Worm (Caenorhabditis elegans) whole organism, young adult: ENCODE measurements around the gene T05H4.15.

Experiments
- C17E4.6 ChIP-seq: fragments of 200-800 bp; sonication (Bioruptor generic); IDR thresholded peaks from 2 replicates; pipeline ENCODE4 v1.3.6; 2022; ENCODE audit warnings: missing genetic modification reagents, missing genetic modification characterization, missing compliant biosample characterization
- D2030.7 ChIP-seq: fragments of 200-800 bp; sonication (Bioruptor generic); IDR thresholded peaks from 2 replicates; pipeline ENCODE4 v1.3.6; 2022; ENCODE audit warnings: missing genetic modification reagents, missing genetic modification characterization, missing compliant biosample characterization
- F23B12.7 ChIP-seq: sonication (generic microtip); optimal IDR thresholded peaks from 2 replicates; lab custom pipeline; 2017; ENCODE audit warnings: missing genetic modification characterization, mild to moderate bottlenecking, missing compliant biosample characterization, antibody characterized with exemption, moderate library complexity; ENCODE audit not compliant: insufficient read depth
- F37B4.10 ChIP-seq: fragments of 200-800 bp; sonication (Bioruptor generic); IDR thresholded peaks from 2 replicates; pipeline ENCODE4 v1.3.6; 2022; ENCODE audit warnings: missing genetic modification characterization, missing compliant biosample characterization
- F57C9.4 ChIP-seq: sonication (generic microtip); optimal IDR thresholded peaks from 2 replicates; lab custom pipeline; 2017; ENCODE audit warnings: mild to moderate bottlenecking, missing genetic modification characterization, missing compliant biosample characterization
- Y53G8AR.9 ChIP-seq: fragments of 200-800 bp; sonication (Bioruptor generic); conservative IDR thresholded peaks from 2 replicates; pipeline ENCODE4 v1.3.6; 2022; ENCODE audit warnings: missing genetic modification reagents, missing genetic modification characterization, missing compliant biosample characterization
- Y67H2A.10 ChIP-seq: fragments of 200-800 bp; sonication (Bioruptor generic); conservative IDR thresholded peaks from 2 replicates; pipeline ENCODE4 v1.3.6; 2022; ENCODE audit warnings: missing genetic modification reagents, missing genetic modification characterization, missing compliant biosample characterization
- athp-1 ChIP-seq: sonication (generic microtip); optimal IDR thresholded peaks from 2 replicates; lab custom pipeline; 2017; ENCODE audit warnings: mild to moderate bottlenecking, missing genetic modification characterization, missing compliant biosample characterization
- attf-3 ChIP-seq: fragments of 200-800 bp; sonication (Bioruptor generic); conservative IDR thresholded peaks from 2 replicates; pipeline ENCODE4 v1.3.6; 2022; ENCODE audit warnings: missing genetic modification reagents, missing genetic modification characterization, missing compliant biosample characterization
- attf-5 ChIP-seq: fragments of 200-800 bp; sonication (Bioruptor generic); optimal IDR thresholded peaks from 2 replicates; lab custom pipeline; 2018; ENCODE audit warnings: mild to moderate bottlenecking, missing genetic modification characterization, missing compliant biosample characterization
- attf-6 ChIP-seq: fragments of 200-800 bp; sonication (Bioruptor generic); IDR thresholded peaks from 2 replicates; pipeline ENCODE4 v1.3.6; 2022; ENCODE audit warnings: missing genetic modification reagents, missing genetic modification characterization, missing compliant biosample characterization
- bed-1 ChIP-seq: fragments of 200-800 bp; sonication (Bioruptor generic); IDR thresholded peaks from 2 replicates; pipeline ENCODE4 v1.3.6; 2022; ENCODE audit warnings: missing genetic modification reagents, missing genetic modification characterization, missing compliant biosample characterization
- ccch-3 ChIP-seq: fragments of 200-800 bp; sonication (Bioruptor generic); optimal IDR thresholded peaks from 2 replicates; lab custom pipeline; 2018; ENCODE audit warnings: mild to moderate bottlenecking, missing genetic modification characterization, missing compliant biosample characterization
- cebp-2 ChIP-seq: fragments of 200-800 bp; sonication (Bioruptor generic); IDR thresholded peaks from 2 replicates; pipeline ENCODE4 v1.3.6; 2022; ENCODE audit warnings: missing genetic modification characterization, missing compliant biosample characterization
- ceh-100 ChIP-seq: fragments of 200-800 bp; sonication (Bioruptor generic); IDR thresholded peaks from 2 replicates; pipeline ENCODE4 v1.3.6; 2022; ENCODE audit warnings: missing genetic modification reagents, missing genetic modification characterization, missing compliant biosample characterization
- ceh-58 ChIP-seq: fragments of 200-800 bp; sonication (Bioruptor generic); IDR thresholded peaks from 2 replicates; pipeline ENCODE4 v1.3.6; 2022; ENCODE audit warnings: missing genetic modification characterization, missing compliant biosample characterization
- chd-7 ChIP-seq: sonication (generic microtip); optimal IDR thresholded peaks from 2 replicates; lab custom pipeline; 2016; ENCODE audit warnings: mild to moderate bottlenecking, missing genetic modification characterization, moderate library complexity, missing compliant biosample characterization
- die-1 ChIP-seq: sonication (generic microtip); optimal IDR thresholded peaks from 2 replicates; lab custom pipeline; 2016; ENCODE audit warnings: missing genotype, mild to moderate bottlenecking, missing genetic modification characterization, missing compliant biosample characterization
- dpff-1 ChIP-seq: sonication (generic microtip); optimal IDR thresholded peaks from 2 replicates; lab custom pipeline; 2017; ENCODE audit warnings: mild to moderate bottlenecking, missing genetic modification characterization, missing compliant biosample characterization
- egl-44 ChIP-seq: fragments of 200-800 bp; sonication (Bioruptor generic); IDR thresholded peaks from 2 replicates; pipeline ENCODE4 v1.3.6; 2022; ENCODE audit warnings: missing genetic modification reagents, missing genetic modification characterization, missing compliant biosample characterization
- ekl-4 ChIP-seq: fragments of 200-800 bp; sonication (Bioruptor generic); IDR thresholded peaks from 2 replicates; pipeline ENCODE4 v1.3.6; 2022; ENCODE audit warnings: missing genetic modification reagents, missing genetic modification characterization, missing compliant biosample characterization
- ets-4 ChIP-seq: fragments of 200-800 bp; sonication (Bioruptor generic); optimal IDR thresholded peaks from 2 replicates; lab custom pipeline; 2018; ENCODE audit warnings: mild to moderate bottlenecking, missing genetic modification characterization, missing compliant biosample characterization
- hsf-1 ChIP-seq: fragments of 200-800 bp; sonication (Bioruptor generic); IDR thresholded peaks from 2 replicates; pipeline ENCODE4 v1.3.6; 2022; ENCODE audit warnings: missing genetic modification reagents, missing genetic modification characterization, missing compliant biosample characterization
- lag-1 ChIP-seq: fragments of 200-800 bp; sonication (Bioruptor generic); IDR thresholded peaks from 2 replicates; pipeline ENCODE4 v1.3.6; 2022; ENCODE audit warnings: missing genetic modification reagents, missing genetic modification characterization, missing compliant biosample characterization
- let-526 ChIP-seq: fragments of 200-800 bp; sonication (Bioruptor generic); IDR thresholded peaks from 2 replicates; pipeline ENCODE4 v1.3.6; 2022; ENCODE audit warnings: missing genetic modification reagents, missing genetic modification characterization, missing compliant biosample characterization
- lin-54 ChIP-seq: fragments of 200-800 bp; sonication (Bioruptor generic); optimal IDR thresholded peaks from 2 replicates; lab custom pipeline; 2018; ENCODE audit warnings: mild to moderate bottlenecking, missing genetic modification characterization, missing compliant biosample characterization
- lsl-1 ChIP-seq: fragments of 200-800 bp; sonication (Bioruptor generic); optimal IDR thresholded peaks from 2 replicates; lab custom pipeline; 2018; ENCODE audit warnings: mild to moderate bottlenecking, missing genetic modification characterization, moderate library complexity, missing compliant biosample characterization
- lsy-27 ChIP-seq: sonication (generic microtip); optimal IDR thresholded peaks from 2 replicates; lab custom pipeline; 2017; ENCODE audit warnings: missing genetic modification characterization, mild to moderate bottlenecking, missing compliant biosample characterization, antibody characterized with exemption, missing genotype, borderline replicate concordance; ENCODE audit not compliant: insufficient read depth
- madf-3 ChIP-seq: fragments of 200-800 bp; sonication (Bioruptor generic); IDR thresholded peaks from 2 replicates; pipeline ENCODE4 v1.3.6; 2022; ENCODE audit warnings: missing genetic modification reagents, missing genetic modification characterization, missing compliant biosample characterization
- madf-6 ChIP-seq: fragments of 200-800 bp; sonication (Bioruptor generic); IDR thresholded peaks from 2 replicates; pipeline ENCODE4 v1.3.6; 2022; ENCODE audit warnings: missing genetic modification reagents, missing genetic modification characterization, missing compliant biosample characterization
- mes-4 ChIP-seq: sonication (generic microtip); optimal IDR thresholded peaks from 2 replicates; lab custom pipeline; 2016; ENCODE audit warnings: missing genotype, missing genetic modification characterization, missing compliant biosample characterization
- nfya-1 ChIP-seq: sonication (generic microtip); optimal IDR thresholded peaks from 2 replicates; lab custom pipeline; 2017; ENCODE audit warnings: antibody characterized with exemption, missing compliant biosample characterization, missing genetic modification characterization, borderline replicate concordance; ENCODE audit not compliant: insufficient read depth
- nfya-2 ChIP-seq: fragments of 200-800 bp; sonication (Bioruptor generic); IDR thresholded peaks from 2 replicates; pipeline ENCODE4 v1.3.6; 2022; ENCODE audit warnings: missing genetic modification reagents, missing genetic modification characterization, missing compliant biosample characterization
- nfyb-1 ChIP-seq: fragments of 200-800 bp; sonication (Bioruptor generic); IDR thresholded peaks from 2 replicates; pipeline ENCODE4 v1.3.6; 2022; ENCODE audit warnings: missing genetic modification reagents, missing genetic modification characterization, missing compliant biosample characterization
- nhr-27 ChIP-seq: fragments of 200-800 bp; sonication (Bioruptor generic); optimal IDR thresholded peaks from 2 replicates; lab custom pipeline; 2018; ENCODE audit warnings: mild to moderate bottlenecking, missing genetic modification characterization, moderate library complexity, missing compliant biosample characterization
- nhr-90 ChIP-seq: sonication (generic microtip); optimal IDR thresholded peaks from 2 replicates; lab custom pipeline; 2016; ENCODE audit warnings: missing genotype, mild to moderate bottlenecking, missing genetic modification characterization, missing compliant biosample characterization
- pha-4 ChIP-seq: fragments of 150-350 bp; sonication (generic microtip); optimal IDR thresholded peaks from 2 replicates; lab custom pipeline; 2014; ENCODE audit warnings: missing biosample characterization, missing genetic modification reagents, missing genetic modification characterization
- rcor-1 ChIP-seq: fragments of 200-800 bp; sonication (Bioruptor generic); IDR thresholded peaks from 2 replicates; pipeline ENCODE4 v1.3.6; 2022; ENCODE audit warnings: missing genetic modification reagents, missing genetic modification characterization, missing compliant biosample characterization
- repo-1 ChIP-seq: sonication (generic microtip); optimal IDR thresholded peaks from 2 replicates; lab custom pipeline; 2017; ENCODE audit warnings: mild to moderate bottlenecking, missing genetic modification characterization, missing compliant biosample characterization
- sea-2 ChIP-seq: fragments of 200-800 bp; sonication (Bioruptor generic); IDR thresholded peaks from 2 replicates; pipeline ENCODE4 v1.3.6; 2022; ENCODE audit warnings: missing genetic modification characterization, missing compliant biosample characterization
- snpc-4 ChIP-seq, 5 experiments: fragments of 150-350 bp in 1 of 5; sonication (generic microtip) in 4 of 5; optimal IDR thresholded peaks; 2 replicates each; lab custom pipeline; 2014 to 2018; ENCODE audit warnings: missing genetic modification characterization in 5 of 5, missing biosample characterization in 3 of 5, antibody characterized with exemption in 2 of 5, mild to moderate bottlenecking in 2 of 5, missing compliant biosample characterization in 2 of 5, missing genotype in 2 of 5, moderate library complexity in 2 of 5, missing genetic modification reagents in 1 of 5
- somi-1 ChIP-seq: fragments of 200-800 bp; sonication (Bioruptor generic); optimal IDR thresholded peaks from 2 replicates; lab custom pipeline; 2018; ENCODE audit warnings: mild to moderate bottlenecking, missing genetic modification characterization, missing compliant biosample characterization
- tbx-9 ChIP-seq: sonication (generic microtip); optimal IDR thresholded peaks from 2 replicates; lab custom pipeline; 2016; ENCODE audit warnings: borderline replicate concordance, missing genetic modification characterization, inconsistent platforms, missing compliant biosample characterization
- tlf-1 ChIP-seq: fragments of 200-800 bp; sonication (Bioruptor generic); optimal IDR thresholded peaks from 2 replicates; lab custom pipeline; 2018; ENCODE audit warnings: mild to moderate bottlenecking, missing genetic modification characterization, missing compliant biosample characterization
- unc-62 ChIP-seq: fragments of 150-350 bp; optimal IDR thresholded peaks from 2 replicates; lab custom pipeline; 2014; ENCODE audit warnings: missing biosample characterization, missing genetic modification reagents, missing genetic modification characterization
- zfh-2 ChIP-seq: fragments of 200-800 bp; sonication (Bioruptor generic); conservative IDR thresholded peaks from 2 replicates; pipeline ENCODE4 v1.3.6; 2022; ENCODE audit warnings: missing genetic modification reagents, missing genetic modification characterization, missing compliant biosample characterization
- ztf-25 ChIP-seq: fragments of 200-800 bp; sonication (Bioruptor generic); IDR thresholded peaks from 2 replicates; pipeline ENCODE4 v1.3.6; 2022; ENCODE audit warnings: missing genetic modification reagents, missing genetic modification characterization, missing compliant biosample characterization
- ztf-6 ChIP-seq: fragments of 200-800 bp; sonication (Bioruptor generic); IDR thresholded peaks from 2 replicates; pipeline ENCODE4 v1.3.6; 2022; ENCODE audit warnings: missing genetic modification reagents, missing genetic modification characterization, missing compliant biosample characterization

Gene T05H4.15

ce11 chrV:6426843-6427242 is 14.7 kb downstream of the T05H4.15 start, which contains the start of gene atp-4 (continued):
- TF ChIP-seq ztf-6 (GFP tag; lab: Robert Waterston, UW): no peak
- no peak for TF ChIP-seq tlf-1 (GFP tag; lab: Kevin White, UChicago)
- TF ChIP-seq ccch-3: no peak
- TF ChIP-seq ekl-4 (GFP tag; lab: Robert Waterston, UW): peak; percentile 34; the same call in 1 of the 2 replicates
- no peak for TF ChIP-seq D2030.7
- TF ChIP-seq cebp-2 (GFP tag; lab: Robert Waterston, UW): no peak
- TF ChIP-seq bed-1 (GFP tag; lab: Robert Waterston, UW): no peak
- TF ChIP-seq nfyb-1 (GFP tag; lab: Robert Waterston, UW): peak; percentile 12; the same call in 1 of the 2 replicates
- no peak for TF ChIP-seq F37B4.10 (GFP tag; lab: Robert Waterston, UW)
- no peak for TF ChIP-seq F23B12.7 (tag; lab: Kevin White, UChicago)
- no peak for TF ChIP-seq somi-1 (GFP tag; lab: Kevin White, UChicago)
- TF ChIP-seq lsy-27 (tag; lab: Kevin White, UChicago): no peak
- no peak for TF ChIP-seq lin-54 (GFP tag; lab: Kevin White, UChicago)
- no peak for TF ChIP-seq ceh-100 (GFP tag; lab: Robert Waterston, UW)
- TF ChIP-seq Y67H2A.10 (GFP tag; lab: Robert Waterston, UW): no peak
- TF ChIP-seq hsf-1 (GFP tag; lab: Robert Waterston, UW): peak; percentile 69; the same call in 1 of the 2 replicates
- TF ChIP-seq zfh-2: peak; percentile 63
- no peak for TF ChIP-seq ceh-58 (GFP tag; lab: Robert Waterston, UW)
- TF ChIP-seq attf-6 (GFP tag; lab: Robert Waterston, UW): 0 out of 2 replicates have a peak, but pooled peaks have one; percentile 15
- no peak for TF ChIP-seq ztf-25 (GFP tag; lab: Robert Waterston, UW)
- no peak for TF ChIP-seq rcor-1 (GFP tag; lab: Robert Waterston, UW)
- TF ChIP-seq unc-62 (GFP tag; lab: Kevin White, UChicago): no peak
- 0 out of 2 replicates have a peak, but pooled peaks have one; percentile 50 for TF ChIP-seq Y53G8AR.9 (GFP tag; lab: Robert Waterston, UW)
- TF ChIP-seq ets-4 (GFP tag; lab: Kevin White, UChicago): no peak
- no peak for TF ChIP-seq dpff-1
- TF ChIP-seq madf-3: peak; percentile 74; the same call in 1 of the 2 replicates
- TF ChIP-seq nfya-2 (GFP tag; lab: Robert Waterston, UW): no peak
- TF ChIP-seq mes-4: no peak
- peak; percentile 20 for TF ChIP-seq chd-7
- no peak for TF ChIP-seq C17E4.6
- no peak for TF ChIP-seq die-1 (tag; lab: Kevin White, UChicago)
- no peak for TF ChIP-seq snpc-4 (GFP tag; optimal IDR thresholded peaks at IDR 0.05; lab: Kevin White, UChicago)
- TF ChIP-seq snpc-4 (tag; optimal IDR thresholded peaks at IDR 0.05; lab: Kevin White, UChicago): no peak
- TF ChIP-seq repo-1 (tag; lab: Kevin White, UChicago): no peak
- TF ChIP-seq lag-1 (GFP tag; lab: Robert Waterston, UW): no peak
- no peak for TF ChIP-seq tbx-9 (tag; lab: Kevin White, UChicago)
- TF ChIP-seq egl-44 (GFP tag; lab: Robert Waterston, UW): no peak
- TF ChIP-seq madf-6: peak; percentile 48; the same call in 1 of the 2 replicates
- no peak for TF ChIP-seq sea-2
- TF ChIP-seq nhr-90 (tag; lab: Kevin White, UChicago): no peak
- TF ChIP-seq attf-3 (GFP tag; lab: Robert Waterston, UW): 0 out of 2 replicates have a peak, but pooled peaks have one; percentile 24
- no peak for TF ChIP-seq nfya-1 (tag; lab: Kevin White, UChicago)
- no peak for TF ChIP-seq F57C9.4 (tag; lab: Kevin White, UChicago)
- no peak for TF ChIP-seq attf-5 (GFP tag; lab: Kevin White, UChicago)
- TF ChIP-seq athp-1 (tag; lab: Kevin White, UChicago): no peak
- no peak for TF ChIP-seq nhr-27
- TF ChIP-seq let-526 (GFP tag; lab: Robert Waterston, UW): no peak
- TF ChIP-seq pha-4 (tag; lab: Kevin White, UChicago): no peak
- no peak for TF ChIP-seq lsl-1
